Worm (Caenorhabditis elegans): Measurements from ENCODE around the gene Y116A8C.20.
A peak's percentile ranks its signal among the peaks of the same experiment; 100 is the strongest.

Y116A8C.20 gene

DNA sequence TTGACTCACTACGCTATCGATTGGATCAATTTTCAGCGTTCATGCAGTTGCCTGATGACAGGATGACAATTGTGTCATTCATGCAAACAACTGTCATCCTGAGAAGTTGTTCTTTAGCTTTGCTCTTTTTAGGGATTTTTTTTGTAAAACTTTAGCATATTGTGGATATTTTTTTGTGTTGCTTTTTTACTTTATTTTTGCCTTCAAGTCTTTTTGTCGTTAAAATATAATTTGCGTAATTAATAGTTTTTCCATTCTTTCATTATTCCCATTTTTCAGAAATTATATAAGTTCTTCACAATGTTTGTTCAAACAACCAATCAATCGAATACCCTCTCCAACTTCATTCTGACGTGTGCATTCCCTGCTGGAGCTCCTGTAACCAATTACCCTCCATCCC, at the start of gene Y116A8C.20:
TSS of gene Y116A8C.20 (plus strand) at position 301 of the 400 bp plus-strand sequence.
- TF ChIP-seq ztf-6 (GFP tag; IDR thresholded peaks at IDR 0.05) (no peak), zim-3 (tag; optimal IDR thresholded peaks at IDR 0.05) (no peak), T07F8.4 (tag; optimal IDR thresholded peaks at IDR 0.05) (no peak), rcor-1 (GFP tag; IDR thresholded peaks at IDR 0.05) (no peak), rpc-1 (optimal IDR thresholded peaks at IDR 0.05) (no peak), rpc-1 (tag; optimal IDR thresholded peaks at IDR 0.05) (no peak), ztf-26 (tag; optimal IDR thresholded peaks at IDR 0.05) (no peak)

- TF ChIP-seq snpc-3.4 (tag; optimal IDR thresholded peaks at IDR 0.05) (peak; percentile 53), Y79H2A.3 (GFP tag; conservative IDR thresholded peaks at IDR 0.05) (no peak), F57C9.4 (tag; optimal IDR thresholded peaks at IDR 0.05) (no peak), ets-4 (GFP tag; optimal IDR thresholded peaks at IDR 0.05) (no peak), ZK185.1 (tag; optimal IDR thresholded peaks at IDR 0.05; ENCODE audit: poor library complexity, severe bottlenecking) (peak; percentile 84), tbp1 (GFP tag; optimal IDR thresholded peaks at IDR 0.05) (peak; percentile 69), Y56A3A.18 (GFP tag; IDR thresholded peaks at IDR 0.05) (no peak), D2030.7 (GFP tag; IDR thresholded peaks at IDR 0.05) (peak; percentile 52; the same call in 1 of the 2 replicates), somi-1 (GFP tag; optimal IDR thresholded peaks at IDR 0.05) (no peak), ceh-100 (GFP tag; IDR thresholded peaks at IDR 0.05) (peak; percentile 65), lsy-27 (tag; optimal IDR thresholded peaks at IDR 0.05; ENCODE audit: borderline replicate concordance, insufficient read depth) (no peak), zim-3 (tag; optimal IDR thresholded peaks at IDR 0.05) (no peak), lin-54 (GFP tag; optimal IDR thresholded peaks at IDR 0.05) (peak; percentile 95), attf-3 (GFP tag; conservative IDR thresholded peaks at IDR 0.05) (no peak), ceh-40 (GFP tag; IDR thresholded peaks at IDR 0.05) (no peak), egrh-3 (GFP tag; IDR thresholded peaks at IDR 0.05) (no peak), ztf-18 (tag; optimal IDR thresholded peaks at IDR 0.05) (no peak), F37B4.10 (GFP tag; IDR thresholded peaks at IDR 0.05) (no peak), xnd-1 (tag; optimal IDR thresholded peaks at IDR 0.05) (no peak), snpc-4 (GFP tag; optimal IDR thresholded peaks at IDR 0.05) (peak; percentile 88), snpc-4 (tag; optimal IDR thresholded peaks at IDR 0.05) (peak; percentile 8 to 95 (median 92)), hmg-1.2 (GFP tag; IDR thresholded peaks at IDR 0.05) (peak; percentile 95), C17E4.6 (GFP tag; IDR thresholded peaks at IDR 0.05) (no peak), cebp-2 (GFP tag; IDR thresholded peaks at IDR 0.05) (no peak), dox-1 (GFP tag; IDR thresholded peaks at IDR 0.05) (no peak), attf-5 (GFP tag; optimal IDR thresholded peaks at IDR 0.05) (no peak), egl-44 (GFP tag; IDR thresholded peaks at IDR 0.05) (no peak), die-1 (tag; optimal IDR thresholded peaks at IDR 0.05) (no peak), rcor-1 (GFP tag; IDR thresholded peaks at IDR 0.05) (no peak; the same call in 1 of the 2 replicates), unc-62 (GFP tag; optimal IDR thresholded peaks at IDR 0.05) (no peak), ekl-4 (GFP tag; IDR thresholded peaks at IDR 0.05) (no peak), akir-1 (GFP tag; optimal IDR thresholded peaks at IDR 0.05) (no peak), let-526 (GFP tag; IDR thresholded peaks at IDR 0.05) (no peak), ama-1 (optimal IDR thresholded peaks at IDR 0.05) (no peak), ama-1 (GFP tag; optimal IDR thresholded peaks at IDR 0.05) (no peak), K11D2.4 (GFP tag; IDR thresholded peaks at IDR 0.05) (no peak), snpc-1.3 (tag; optimal IDR thresholded peaks at IDR 0.05; ENCODE audit: insufficient read depth) (peak; percentile 85), tlf-1 (GFP tag; optimal IDR thresholded peaks at IDR 0.05) (no peak), F10E7.11 (tag; optimal IDR thresholded peaks at IDR 0.05) (no peak), sea-2 (GFP tag; IDR thresholded peaks at IDR 0.05) (no peak), hrde-1 (tag; optimal IDR thresholded peaks at IDR 0.05; ENCODE audit: borderline replicate concordance) (no peak), ztf-3 (GFP tag; optimal IDR thresholded peaks at IDR 0.05) (no peak), nhr-90 (tag; optimal IDR thresholded peaks at IDR 0.05) (no peak), repo-1 (tag; optimal IDR thresholded peaks at IDR 0.05) (no peak)
Measured at ce11 chrIV:16995425-16995824, 45.3 kb upstream of the Y116A8C.20 start, which contains the start of gene rom-4. Gene rom-4, plus strand, starts transcription at chrIV:16995822.

Data from whole organism, young adult.